Worm (Caenorhabditis elegans) whole organism, L4 larva: ENCODE measurements around the gene set-20.

Source experiments
- D1046.2 ChIP-seq: fragments of 200-800 bp; sonication (Bioruptor generic); IDR thresholded peaks from 2 replicates; pipeline ENCODE4 v1.3.6; 2022; ENCODE audit warnings: missing genetic modification characterization, missing compliant biosample characterization
- F26F4.8 ChIP-seq: fragments of 200-800 bp; sonication (Bioruptor generic); conservative IDR thresholded peaks from 2 replicates; pipeline ENCODE4 v1.3.6; 2022; ENCODE audit warnings: missing genetic modification characterization, missing compliant biosample characterization
- F49E8.2 ChIP-seq: sonication (generic microtip); optimal IDR thresholded peaks from 2 replicates; lab custom pipeline; 2016; ENCODE audit warnings: missing compliant biosample characterization, mild to moderate bottlenecking, missing genetic modification characterization, borderline replicate concordance
- R02D3.7 ChIP-seq: fragments of 150-350 bp; sonication (generic microtip); optimal IDR thresholded peaks from 3 replicates; lab custom pipeline; 2014; ENCODE audit warnings: missing biosample characterization, missing genetic modification characterization
- T20F7.1 ChIP-seq: fragments of 200-800 bp; sonication (Bioruptor generic); optimal IDR thresholded peaks from 2 replicates; lab custom pipeline; 2018; ENCODE audit warnings: mild to moderate bottlenecking, missing genetic modification characterization, missing compliant biosample characterization
- Y105C5A.15 ChIP-seq: fragments of 200-800 bp; sonication (Bioruptor generic); IDR thresholded peaks from 2 replicates; pipeline ENCODE4 v1.3.6; 2022; ENCODE audit warnings: missing genetic modification characterization, missing compliant biosample characterization
- Y48G9A.11 ChIP-seq: fragments of 200-800 bp; sonication (Bioruptor generic); IDR thresholded peaks from 2 replicates; pipeline ENCODE4 v1.3.6; 2022; ENCODE audit warnings: missing genetic modification reagents, missing genetic modification characterization, missing compliant biosample characterization
- Y75B8A.6 ChIP-seq: fragments of 200-800 bp; sonication (Bioruptor generic); IDR thresholded peaks from 2 replicates; pipeline ENCODE4 v1.3.6; 2022; ENCODE audit warnings: missing genetic modification reagents, missing genetic modification characterization, missing compliant biosample characterization
- ZK337.2 ChIP-seq: fragments of 200-800 bp; sonication (Bioruptor generic); IDR thresholded peaks from 2 replicates; pipeline ENCODE4 v1.3.6; 2022; ENCODE audit warnings: missing genetic modification reagents, missing genetic modification characterization, missing compliant biosample characterization
- ZK546.5 ChIP-seq, 2 experiments: sonication (generic microtip); optimal IDR thresholded peaks; 2 replicates each; lab custom pipeline; 2017; ENCODE audit warnings: missing biosample characterization in 2 of 2, missing genetic modification characterization in 2 of 2
- aly-2 ChIP-seq: sonication (generic microtip); optimal IDR thresholded peaks from 2 replicates; lab custom pipeline; 2018; ENCODE audit warnings: missing biosample characterization, missing genetic modification characterization
- ama-1 ChIP-seq: fragments of 150-350 bp; optimal IDR thresholded peaks from 2 replicates; lab custom pipeline; 2014; ENCODE audit warnings: inconsistent platforms, mixed read lengths
- ceh-28 ChIP-seq: fragments of 150-350 bp; optimal IDR thresholded peaks from 2 replicates; lab custom pipeline; 2014; ENCODE audit warnings: missing biosample characterization, missing genetic modification reagents, missing genetic modification characterization
- ceh-62 ChIP-seq: sonication (generic microtip); optimal IDR thresholded peaks from 2 replicates; lab custom pipeline; 2017; ENCODE audit warnings: missing biosample characterization, missing genetic modification characterization
- ceh-82 ChIP-seq: sonication (generic microtip); optimal IDR thresholded peaks from 2 replicates; lab custom pipeline; 2017; ENCODE audit warnings: missing biosample characterization, missing genetic modification characterization
- ctbp-1 ChIP-seq: fragments of 200-800 bp; sonication (Bioruptor generic); IDR thresholded peaks from 2 replicates; pipeline ENCODE4 v1.3.6; 2022; ENCODE audit warnings: missing genetic modification reagents, missing genetic modification characterization, missing compliant biosample characterization
- daf-16 ChIP-seq, 3 experiments: sonication (generic microtip); optimal IDR thresholded peaks; 2 replicates each; lab custom pipeline; 2016 to 2017; ENCODE audit warnings: missing genetic modification characterization in 3 of 3, missing genetic modification reagents in 3 of 3, mild to moderate bottlenecking in 2 of 3, missing compliant biosample characterization in 2 of 3, missing biosample characterization in 1 of 3, moderate library complexity in 1 of 3
- daf-8 ChIP-seq: fragments of 200-800 bp; sonication (Bioruptor generic); IDR thresholded peaks from 2 replicates; pipeline ENCODE4 v1.3.6; 2022; ENCODE audit warnings: missing genetic modification characterization, missing compliant biosample characterization
- dmd-6 ChIP-seq: fragments of 200-800 bp; sonication (Bioruptor generic); IDR thresholded peaks from 2 replicates; pipeline ENCODE4 v1.3.6; 2022; ENCODE audit warnings: missing genetic modification reagents, missing genetic modification characterization, missing compliant biosample characterization
- duxl-1 ChIP-seq: sonication (generic microtip); optimal IDR thresholded peaks from 2 replicates; lab custom pipeline; 2016; ENCODE audit warnings: mild to moderate bottlenecking, missing genetic modification characterization, moderate library complexity, missing compliant biosample characterization; ENCODE audit not compliant: poor library complexity
- fos-1 ChIP-seq: fragments of 150-350 bp; optimal IDR thresholded peaks from 2 replicates; lab custom pipeline; 2014; ENCODE audit warnings: missing biosample characterization, missing genetic modification characterization
- gei-8 ChIP-seq: fragments of 200-800 bp; sonication (Bioruptor generic); optimal IDR thresholded peaks from 2 replicates; lab custom pipeline; 2018; ENCODE audit warnings: mild to moderate bottlenecking, missing genetic modification characterization, missing compliant biosample characterization
- hif-1 ChIP-seq, 2 experiments: sonication (generic microtip); optimal IDR thresholded peaks; 2 replicates each; lab custom pipeline; 2016 to 2017; ENCODE audit warnings: missing compliant biosample characterization in 2 of 2, missing genetic modification characterization in 2 of 2, missing genetic modification reagents in 2 of 2, missing genotype in 2 of 2, mild to moderate bottlenecking in 1 of 2
- hlh-11 ChIP-seq: fragments of 200-800 bp; sonication (Bioruptor generic); optimal IDR thresholded peaks from 2 replicates; lab custom pipeline; 2018; ENCODE audit warnings: mild to moderate bottlenecking, missing genetic modification characterization, missing compliant biosample characterization
- hlh-30 ChIP-seq: sonication (generic microtip); optimal IDR thresholded peaks from 2 replicates; lab custom pipeline; 2017; ENCODE audit warnings: antibody characterized with exemption, mild to moderate bottlenecking, missing genetic modification characterization, missing compliant biosample characterization; ENCODE audit not compliant: insufficient read depth
- jun-1 ChIP-seq: fragments of 150-350 bp; optimal IDR thresholded peaks from 2 replicates; lab custom pipeline; 2014; ENCODE audit warnings: missing biosample characterization, missing genetic modification reagents, missing genetic modification characterization
- lim-7 ChIP-seq: fragments of 200-800 bp; sonication (Bioruptor generic); IDR thresholded peaks from 2 replicates; pipeline ENCODE4 v1.3.6; 2022; ENCODE audit warnings: missing genetic modification characterization, missing compliant biosample characterization
- mep-1 ChIP-seq: fragments of 150-350 bp; sonication (generic microtip); optimal IDR thresholded peaks from 3 replicates; lab custom pipeline; 2014; ENCODE audit warnings: missing biosample characterization, missing genetic modification characterization
- mxl-2 ChIP-seq: fragments of 200-800 bp; sonication (Bioruptor generic); conservative IDR thresholded peaks from 2 replicates; pipeline ENCODE4 v1.3.6; 2022; ENCODE audit warnings: missing genetic modification reagents, missing genetic modification characterization, missing compliant biosample characterization
- mxl-3 ChIP-seq: fragments of 200-800 bp; sonication (Bioruptor generic); optimal IDR thresholded peaks from 2 replicates; lab custom pipeline; 2018; ENCODE audit warnings: mild to moderate bottlenecking, missing genetic modification characterization, missing compliant biosample characterization
- nhr-11 ChIP-seq: fragments of 150-350 bp; optimal IDR thresholded peaks from 2 replicates; lab custom pipeline; 2014; ENCODE audit warnings: missing biosample characterization, missing genetic modification characterization
- nhr-237 ChIP-seq: sonication (generic microtip); optimal IDR thresholded peaks from 2 replicates; lab custom pipeline; 2017; ENCODE audit warnings: missing biosample characterization, missing genetic modification characterization
- nhr-25 ChIP-seq: sonication (generic microtip); optimal IDR thresholded peaks from 2 replicates; lab custom pipeline; 2017; ENCODE audit warnings: missing genetic modification characterization, mild to moderate bottlenecking, missing compliant biosample characterization, antibody characterized with exemption, moderate library complexity, borderline replicate concordance; ENCODE audit not compliant: insufficient read depth
- nhr-28 ChIP-seq: fragments of 150-350 bp; optimal IDR thresholded peaks from 2 replicates; lab custom pipeline; 2014; ENCODE audit warnings: missing biosample characterization, missing genetic modification characterization
- nhr-42 ChIP-seq: fragments of 200-800 bp; sonication (Bioruptor generic); IDR thresholded peaks from 2 replicates; pipeline ENCODE4 v1.3.6; 2022; ENCODE audit warnings: missing genetic modification characterization, missing compliant biosample characterization
- nhr-76 ChIP-seq: fragments of 150-350 bp; optimal IDR thresholded peaks from 2 replicates; lab custom pipeline; 2014; ENCODE audit warnings: missing biosample characterization, missing genetic modification characterization
- nhr-77 ChIP-seq: fragments of 150-350 bp; optimal IDR thresholded peaks from 2 replicates; lab custom pipeline; 2014; ENCODE audit warnings: missing biosample characterization, missing genetic modification characterization
- saeg-2 ChIP-seq: fragments of 200-800 bp; sonication (Bioruptor generic); IDR thresholded peaks from 2 replicates; pipeline ENCODE4 v1.3.6; 2022; ENCODE audit warnings: missing genetic modification reagents, missing genetic modification characterization, missing compliant biosample characterization
- skn-1 ChIP-seq: fragments of 150-350 bp; optimal IDR thresholded peaks from 2 replicates; lab custom pipeline; 2014; ENCODE audit warnings: missing biosample characterization, missing genetic modification characterization
- snpc-1.2 ChIP-seq: fragments of 200-800 bp; sonication (Bioruptor generic); IDR thresholded peaks from 2 replicates; pipeline ENCODE4 v1.3.6; 2022; ENCODE audit warnings: missing genetic modification reagents, missing genetic modification characterization, missing compliant biosample characterization
- snpc-4 ChIP-seq: fragments of 150-350 bp; optimal IDR thresholded peaks from 2 replicates; lab custom pipeline; 2014; ENCODE audit warnings: missing biosample characterization, missing genetic modification characterization
- spr-1 ChIP-seq: sonication (generic microtip); optimal IDR thresholded peaks from 2 replicates; lab custom pipeline; 2016; ENCODE audit warnings: mild to moderate bottlenecking, missing genetic modification characterization, missing compliant biosample characterization
- spr-3 ChIP-seq: fragments of 200-800 bp; sonication (Bioruptor generic); optimal IDR thresholded peaks from 2 replicates; lab custom pipeline; 2018; ENCODE audit warnings: mild to moderate bottlenecking, missing genetic modification characterization, missing compliant biosample characterization
- tra-1 ChIP-seq: fragments of 200-800 bp; sonication (Bioruptor generic); IDR thresholded peaks from 2 replicates; pipeline ENCODE4 v1.3.6; 2022; ENCODE audit warnings: missing genetic modification reagents, missing genetic modification characterization, missing compliant biosample characterization
- unc-130 ChIP-seq: sonication (generic microtip); optimal IDR thresholded peaks from 2 replicates; lab custom pipeline; 2016; ENCODE audit warnings: missing genetic modification reagents, missing genetic modification characterization, missing compliant biosample characterization
- unc-39 ChIP-seq: sonication (generic microtip); optimal IDR thresholded peaks from 2 replicates; lab custom pipeline; 2017; ENCODE audit warnings: missing biosample characterization, missing genetic modification characterization
- unc-62 ChIP-seq, 3 experiments: fragments of 150-350 bp in 1 of 3; sonication (generic microtip); optimal IDR thresholded peaks in 2 of 3; peaks in 1 of 3; 1 replicate in 1 of 3; 2 replicates in 2 of 3; lab custom pipeline; 2014 to 2017; ENCODE audit warnings: missing biosample characterization in 3 of 3, missing genetic modification characterization in 3 of 3, missing genetic modification reagents in 3 of 3, missing genotype in 1 of 3
- zfp-2 ChIP-seq: sonication (generic microtip); optimal IDR thresholded peaks from 2 replicates; lab custom pipeline; 2016; ENCODE audit warnings: mild to moderate bottlenecking, missing genetic modification characterization, missing compliant biosample characterization
- zfp-3 ChIP-seq: fragments of 200-800 bp; sonication (Bioruptor generic); conservative IDR thresholded peaks from 2 replicates; pipeline ENCODE4 v1.3.6; 2022; ENCODE audit warnings: missing genetic modification reagents, missing genetic modification characterization, missing compliant biosample characterization
- zip-11 ChIP-seq: fragments of 200-800 bp; sonication (Bioruptor generic); IDR thresholded peaks from 2 replicates; pipeline ENCODE4 v1.3.6; 2022; ENCODE audit warnings: missing genetic modification characterization, missing compliant biosample characterization

set-20 gene

DNA sequence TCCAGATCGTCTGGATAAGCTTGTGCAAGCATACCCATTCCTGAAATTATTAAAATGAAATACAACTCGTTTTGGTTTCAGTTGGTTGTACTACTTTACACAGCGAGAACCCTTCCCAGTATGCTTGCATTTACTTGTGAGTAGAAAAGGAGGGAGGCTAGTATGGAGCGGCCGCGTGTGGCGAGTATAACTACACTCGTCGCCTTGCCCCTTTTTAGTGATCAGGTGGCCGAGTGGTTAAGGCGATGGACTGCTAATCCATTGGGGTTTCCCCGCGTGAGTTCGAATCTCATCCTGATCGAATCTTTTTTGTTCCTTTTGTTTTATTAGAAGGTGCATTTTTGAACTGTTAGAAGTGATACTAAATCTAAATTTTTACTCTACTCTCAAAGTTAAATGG, 21.9 kb upstream of the set-20 start:
- peak; percentile 60 for TF ChIP-seq hlh-30 (tag; lab: Kevin White, UChicago)
- TF ChIP-seq Y75B8A.6 (GFP tag; lab: Robert Waterston, UW) = 0 out of 2 replicates have a peak, but pooled peaks have one; percentile 19
- peak; percentile 78 for TF ChIP-seq F26F4.8 (GFP tag; lab: Robert Waterston, UW)
- peak; percentile 58; the same call in 1 of the 2 replicates for TF ChIP-seq dmd-6 (GFP tag; lab: Robert Waterston, UW)
- TF ChIP-seq nhr-11 (tag; lab: Kevin White, UChicago) = no peak
- TF ChIP-seq F49E8.2 (tag; lab: Kevin White, UChicago) = no peak
- no peak for TF ChIP-seq mxl-2
- no peak for TF ChIP-seq zip-11
- no peak for TF ChIP-seq R02D3.7
- peak; percentile 86; the same call in 1 of the 2 replicates for TF ChIP-seq D1046.2 (GFP tag; lab: Robert Waterston, UW)
- TF ChIP-seq jun-1 (tag; lab: Kevin White, UChicago) = no peak
- no peak for TF ChIP-seq unc-62 (GFP tag; optimal IDR thresholded peaks at IDR 0.05 in 1 of 2; lab: Kevin White, UChicago)
- TF ChIP-seq unc-62 (tag; optimal IDR thresholded peaks at IDR 0.05; lab: Kevin White, UChicago) = no peak
- TF ChIP-seq fos-1 (tag; lab: Kevin White, UChicago) = no peak
- TF ChIP-seq snpc-4 (tag; lab: Kevin White, UChicago) = no peak
- no peak for TF ChIP-seq ZK546.5 (tag; optimal IDR thresholded peaks at IDR 0.05; lab: Kevin White, UChicago)
- no peak for TF ChIP-seq T20F7.1 (GFP tag; lab: Kevin White, UChicago)
- TF ChIP-seq Y48G9A.11 = peak; percentile 82
- peak; percentile 36 to 83 for TF ChIP-seq daf-16 (GFP tag; optimal IDR thresholded peaks at IDR 0.05; lab: Kevin White, UChicago)
- peak; percentile 44 for TF ChIP-seq daf-16 (tag; optimal IDR thresholded peaks at IDR 0.05; lab: Kevin White, UChicago)
- TF ChIP-seq ceh-82 (tag; lab: Kevin White, UChicago) = no peak
- TF ChIP-seq ZK337.2 (GFP tag; lab: Robert Waterston, UW) = peak; percentile 48; the same call in 1 of the 2 replicates
- peak; percentile 31 for TF ChIP-seq gei-8 (GFP tag; lab: Kevin White, UChicago)
- TF ChIP-seq nhr-28 (tag; lab: Kevin White, UChicago) = peak; percentile 20
- no peak for TF ChIP-seq nhr-25
- TF ChIP-seq hif-1 (tag; optimal IDR thresholded peaks at IDR 0.05; lab: Kevin White, UChicago) = peak in 1 of 2 experiments; percentile 35
- TF ChIP-seq nhr-42 (GFP tag; lab: Robert Waterston, UW) = peak; percentile 82
- peak; percentile 38 for TF ChIP-seq duxl-1 (tag; lab: Kevin White, UChicago)
- no peak for TF ChIP-seq nhr-76 (tag; lab: Kevin White, UChicago)
- no peak for TF ChIP-seq nhr-77 (tag; lab: Kevin White, UChicago)
- peak; percentile 38 for TF ChIP-seq mxl-3 (GFP tag; lab: Kevin White, UChicago)
- peak; percentile 61 for TF ChIP-seq spr-1 (tag; lab: Kevin White, UChicago)
- TF ChIP-seq snpc-1.2 (GFP tag; lab: Robert Waterston, UW) = peak; percentile 89
- TF ChIP-seq skn-1 (tag; lab: Kevin White, UChicago) = no peak
- TF ChIP-seq ama-1 (lab: Kevin White, UChicago) = no peak
- TF ChIP-seq daf-8 = 0 out of 2 replicates have a peak, but pooled peaks have one; percentile 88
- TF ChIP-seq nhr-237 (tag; lab: Kevin White, UChicago) = no peak
- TF ChIP-seq aly-2 (tag; lab: Kevin White, UChicago) = no peak
- peak; percentile 73; the same call in 1 of the 2 replicates for TF ChIP-seq zfp-3
- peak; percentile 69 for TF ChIP-seq unc-130 (GFP tag; lab: Kevin White, UChicago)
- peak; percentile 69 for TF ChIP-seq mep-1
- peak; percentile 51 for TF ChIP-seq hlh-11 (tag; lab: Kevin White, UChicago)
- no peak for TF ChIP-seq unc-39 (tag; lab: Kevin White, UChicago)
- TF ChIP-seq spr-3 (GFP tag; lab: Kevin White, UChicago) = peak; percentile 43
- peak; percentile 92 for TF ChIP-seq tra-1 (GFP tag; lab: Robert Waterston, UW)
- peak; percentile 82 for TF ChIP-seq Y105C5A.15 (GFP tag; lab: Robert Waterston, UW)
- TF ChIP-seq ceh-28 = no peak
- peak; percentile 94 for TF ChIP-seq lim-7 (GFP tag; lab: Robert Waterston, UW)
- peak; percentile 19 for TF ChIP-seq zfp-2 (tag; lab: Kevin White, UChicago)
- TF ChIP-seq saeg-2 (GFP tag; lab: Robert Waterston, UW) = 0 out of 2 replicates have a peak, but pooled peaks have one; percentile 29
- TF ChIP-seq ctbp-1 = peak; percentile 90
- TF ChIP-seq ceh-62 (tag; lab: Kevin White, UChicago) = no peak
